Fruit fly (Drosophila melanogaster) whole organism, embryonic: ENCODE data around the gene Tyler.

Experiments used
- Awh ChIP-seq: fragments of 200-800 bp; sonication (Bioruptor generic); IDR thresholded peaks from 2 replicates; pipeline ENCODE4, ENCODE4 v1.3.6; 2022; ENCODE audit warnings: missing biosample characterization, missing genetic modification characterization
- Bgb ChIP-seq: fragments of 200-800 bp; sonication (Bioruptor generic); IDR thresholded peaks from 2 replicates; pipeline ENCODE4 v1.3.6; 2022; ENCODE audit warnings: missing biosample characterization, missing genetic modification characterization; ENCODE audit not compliant: partially characterized antibody
- CG10366 ChIP-seq: fragments of 200-800 bp; sonication (Bioruptor generic); IDR thresholded peaks from 2 replicates; pipeline ENCODE4 v1.3.6; 2022; ENCODE audit warnings: missing biosample characterization, missing genetic modification characterization
- CG12299 ChIP-seq: fragments of 200-800 bp; sonication (Bioruptor generic); optimal IDR thresholded peaks from 2 replicates; lab custom pipeline; 2018; ENCODE audit warnings: missing biosample characterization, mild to moderate bottlenecking, missing genetic modification characterization
- CG12659 ChIP-seq: fragments of 200-800 bp; sonication (Bioruptor generic); optimal IDR thresholded peaks from 3 replicates; lab custom pipeline; 2017; ENCODE audit warnings: mild to moderate bottlenecking, missing biosample characterization, missing genetic modification reagents, missing genetic modification characterization
- CG13287 ChIP-seq: fragments of 200-800 bp; sonication (Bioruptor generic); IDR thresholded peaks from 2 replicates; pipeline ENCODE4 v1.3.6; 2022; ENCODE audit warnings: missing biosample characterization, missing genetic modification characterization; ENCODE audit not compliant: partially characterized antibody
- CG1603 ChIP-seq: fragments of 200-800 bp; sonication (Bioruptor generic); optimal IDR thresholded peaks from 2 replicates; lab custom pipeline; 2019; ENCODE audit warnings: missing biosample characterization, mild to moderate bottlenecking, missing genetic modification characterization, moderate library complexity
- CG17361 ChIP-seq: fragments of 200-800 bp; sonication (Bioruptor generic); IDR thresholded peaks from 3 replicates; pipeline ENCODE4 v1.3.6; 2022; ENCODE audit warnings: missing biosample characterization, missing genetic modification characterization
- CG18262 ChIP-seq: fragments of 200-800 bp; optimal IDR thresholded peaks from 3 replicates; lab custom pipeline; 2019; ENCODE audit warnings: missing biosample characterization, mild to moderate bottlenecking, missing genetic modification characterization, moderate library complexity
- CG18764 ChIP-seq: fragments of 200-800 bp; sonication (Bioruptor generic); optimal IDR thresholded peaks from 3 replicates; lab custom pipeline; 2016; ENCODE audit warnings: missing biosample characterization, missing genetic modification characterization
- CG30020 ChIP-seq: fragments of 200-800 bp; optimal IDR thresholded peaks from 2 replicates; lab custom pipeline; 2019; ENCODE audit warnings: missing biosample characterization, mild to moderate bottlenecking, missing genetic modification characterization, moderate library complexity
- CG4328 ChIP-seq: fragments of 200-800 bp; sonication (Bioruptor generic); optimal IDR thresholded peaks from 3 replicates; lab custom pipeline; 2017; ENCODE audit warnings: missing biosample characterization, missing genetic modification reagents, missing genetic modification characterization
- CG4424 ChIP-seq: fragments of 200-800 bp; sonication (Bioruptor generic); optimal IDR thresholded peaks from 3 replicates; lab custom pipeline; 2016; ENCODE audit warnings: missing biosample characterization, missing genetic modification characterization
- CG4617 ChIP-seq: fragments of 200-800 bp; sonication (Bioruptor generic); optimal IDR thresholded peaks from 3 replicates; lab custom pipeline; 2016; ENCODE audit warnings: missing biosample characterization, missing genetic modification characterization, borderline replicate concordance
- CG7372 ChIP-seq: fragments of 200-800 bp; sonication (Bioruptor generic); IDR thresholded peaks from 2 replicates; pipeline ENCODE4 v1.3.6; 2022; ENCODE audit warnings: missing biosample characterization, missing genetic modification characterization
- CG9727 ChIP-seq: fragments of 200-800 bp; sonication (Bioruptor generic); optimal IDR thresholded peaks from 3 replicates; lab custom pipeline; 2017; ENCODE audit warnings: missing biosample characterization, mild to moderate bottlenecking, missing genetic modification characterization
- CrebB ChIP-seq: fragments of 200-800 bp; sonication (Bioruptor generic); optimal IDR thresholded peaks from 3 replicates; lab custom pipeline; 2018; ENCODE audit warnings: missing biosample characterization, mild to moderate bottlenecking, missing genetic modification characterization
- Dp ChIP-seq: fragments of 200-800 bp; sonication (Bioruptor generic); optimal IDR thresholded peaks from 2 replicates; lab custom pipeline; 2018; ENCODE audit warnings: missing biosample characterization, mild to moderate bottlenecking, missing genetic modification characterization, moderate library complexity
- Dref ChIP-seq: fragments of 200-800 bp; sonication (Bioruptor generic); IDR thresholded peaks from 2 replicates; pipeline ENCODE4 v1.3.6; 2022; ENCODE audit warnings: missing biosample characterization, missing genetic modification characterization
- E2f2 ChIP-seq: fragments of 200-800 bp; sonication (Bioruptor generic); IDR thresholded peaks from 2 replicates; pipeline ENCODE4 v1.3.6; 2022; ENCODE audit warnings: missing biosample characterization, missing genetic modification characterization
- Elba2 ChIP-seq: fragments of 200-800 bp; sonication (Bioruptor generic); optimal IDR thresholded peaks from 3 replicates; lab custom pipeline; 2016; ENCODE audit warnings: missing biosample characterization, missing genetic modification characterization
- Fer3 ChIP-seq: fragments of 200-800 bp; sonication (Bioruptor generic); optimal IDR thresholded peaks from 2 replicates; lab custom pipeline; 2018; ENCODE audit warnings: missing biosample characterization, mild to moderate bottlenecking, missing genetic modification characterization, moderate library complexity
- Hmr ChIP-seq: fragments of 200-800 bp; sonication (Bioruptor generic); optimal IDR thresholded peaks from 3 replicates; lab custom pipeline; 2017; ENCODE audit warnings: mild to moderate bottlenecking, missing biosample characterization, missing genetic modification reagents, missing genetic modification characterization
- Hsf ChIP-seq: fragments of 200-800 bp; sonication (Bioruptor generic); optimal IDR thresholded peaks from 3 replicates; lab custom pipeline; 2016; ENCODE audit warnings: missing biosample characterization, missing genetic modification characterization
- Mes4 ChIP-seq: fragments of 200-800 bp; sonication (Bioruptor generic); optimal IDR thresholded peaks from 2 replicates; lab custom pipeline; 2016; ENCODE audit warnings: missing biosample characterization, missing genetic modification characterization
- Myb ChIP-seq: fragments of 200-800 bp; sonication (Bioruptor generic); optimal IDR thresholded peaks from 2 replicates; lab custom pipeline; 2016; ENCODE audit warnings: missing biosample characterization, missing genetic modification characterization
- Ravus ChIP-seq: fragments of 200-800 bp; sonication (Bioruptor generic); IDR thresholded peaks from 2 replicates; pipeline ENCODE4 v1.3.6; 2022; ENCODE audit warnings: missing biosample characterization, missing genetic modification characterization
- Scr ChIP-seq: fragments of 200-800 bp; sonication (Bioruptor generic); IDR thresholded peaks from 2 replicates; pipeline ENCODE4 v1.3.6; 2022; ENCODE audit warnings: missing biosample characterization, missing genetic modification characterization; ENCODE audit not compliant: partially characterized antibody
- Sin3A ChIP-seq: fragments of >200 bp; optimal IDR thresholded peaks from 2 replicates; lab custom pipeline; 2018
- Sox100B ChIP-seq: fragments of 200-800 bp; sonication (Bioruptor generic); optimal IDR thresholded peaks from 3 replicates; lab custom pipeline; 2018; ENCODE audit warnings: missing biosample characterization, mild to moderate bottlenecking, missing genetic modification characterization
- YL-1 ChIP-seq: fragments of 200-800 bp; sonication (Bioruptor generic); optimal IDR thresholded peaks from 3 replicates; lab custom pipeline; 2017; ENCODE audit warnings: missing biosample characterization, mild to moderate bottlenecking, missing genetic modification characterization
- abd-A ChIP-seq: fragments of 200-800 bp; sonication (Bioruptor generic); optimal IDR thresholded peaks from 3 replicates; lab custom pipeline; 2019; ENCODE audit warnings: missing biosample characterization, mild to moderate bottlenecking, missing genetic modification characterization, moderate library complexity
- dmrt11E ChIP-seq: fragments of 200-800 bp; sonication (Bioruptor generic); optimal IDR thresholded peaks from 3 replicates; lab custom pipeline; 2018; ENCODE audit warnings: missing biosample characterization, mild to moderate bottlenecking, missing genetic modification characterization, moderate library complexity
- dysf ChIP-seq: fragments of 200-800 bp; sonication (Bioruptor generic); IDR thresholded peaks from 3 replicates; pipeline ENCODE4 v1.3.6; 2022; ENCODE audit warnings: missing biosample characterization, missing genetic modification characterization
- hbn ChIP-seq: fragments of 200-800 bp; sonication (Bioruptor generic); IDR thresholded peaks from 2 replicates; pipeline ENCODE4 v1.3.6; 2022; ENCODE audit warnings: missing biosample characterization, missing genetic modification characterization; ENCODE audit not compliant: partially characterized antibody
- jigr1 ChIP-seq: fragments of 200-800 bp; sonication (Bioruptor generic); IDR thresholded peaks from 3 replicates; pipeline ENCODE4 v1.3.6; 2022; ENCODE audit warnings: missing biosample characterization, missing genetic modification characterization
- knrl ChIP-seq: fragments of 200-800 bp; sonication (Bioruptor generic); IDR thresholded peaks from 3 replicates; pipeline ENCODE4 v1.3.6; 2022; ENCODE audit warnings: missing biosample characterization, missing genetic modification characterization; ENCODE audit not compliant: partially characterized antibody
- mld ChIP-seq: fragments of 200-800 bp; sonication (Bioruptor generic); IDR thresholded peaks from 3 replicates; pipeline ENCODE4 v1.3.6; 2022; ENCODE audit warnings: missing biosample characterization, missing genetic modification characterization; ENCODE audit not compliant: partially characterized antibody
- nmo ChIP-seq: fragments of 200-800 bp; sonication (Bioruptor generic); optimal IDR thresholded peaks from 2 replicates; lab custom pipeline; 2018; ENCODE audit warnings: missing biosample characterization, mild to moderate bottlenecking, missing genetic modification characterization, moderate library complexity
- oc ChIP-seq: fragments of 200-800 bp; sonication (Bioruptor generic); optimal IDR thresholded peaks from 2 replicates; lab custom pipeline; 2018; ENCODE audit warnings: missing biosample characterization, mild to moderate bottlenecking, missing genetic modification characterization, moderate library complexity
- p53 ChIP-seq: fragments of 200-800 bp; sonication (Bioruptor generic); optimal IDR thresholded peaks from 2 replicates; lab custom pipeline; 2016; ENCODE audit warnings: missing biosample characterization, missing genetic modification characterization
- pzg ChIP-seq: fragments of 200-800 bp; sonication (Bioruptor generic); optimal IDR thresholded peaks from 3 replicates; lab custom pipeline; 2018; ENCODE audit warnings: missing biosample characterization, mild to moderate bottlenecking, missing genetic modification characterization, moderate library complexity
- sc ChIP-seq, 3 experiments: fragments of >200 bp in 2 of 3; fragments of 200-800 bp in 1 of 3; sonication (Bioruptor generic) in 1 of 3; optimal IDR thresholded peaks; 2 replicates in 2 of 3; 3 replicates in 1 of 3; lab custom pipeline; 2017; ENCODE audit warnings: mild to moderate bottlenecking in 1 of 3, missing biosample characterization in 1 of 3, missing genetic modification characterization in 1 of 3, missing genetic modification reagents in 1 of 3
- sd ChIP-seq: fragments of 200-800 bp; sonication (Bioruptor generic); optimal IDR thresholded peaks from 3 replicates; lab custom pipeline; 2018; ENCODE audit warnings: missing biosample characterization, mild to moderate bottlenecking, missing genetic modification characterization, moderate library complexity
- slbo ChIP-seq: fragments of 200-800 bp; sonication (Bioruptor generic); IDR thresholded peaks from 2 replicates; pipeline ENCODE4 v1.3.6; 2022; ENCODE audit warnings: missing biosample characterization, missing genetic modification characterization
- tio ChIP-seq: fragments of 200-800 bp; sonication (Bioruptor generic); optimal IDR thresholded peaks from 2 replicates; lab custom pipeline; 2017; ENCODE audit warnings: missing biosample characterization, missing genetic modification characterization, inconsistent platforms
- vnd ChIP-seq: fragments of 200-800 bp; sonication (Bioruptor generic); IDR thresholded peaks from 3 replicates; pipeline ENCODE4 v1.3.6; 2022; ENCODE audit warnings: missing biosample characterization, missing genetic modification characterization; ENCODE audit not compliant: partially characterized antibody
- zf30C ChIP-seq: fragments of 200-800 bp; sonication (Bioruptor generic); optimal IDR thresholded peaks from 3 replicates; lab custom pipeline; 2018; ENCODE audit warnings: missing biosample characterization, mild to moderate bottlenecking, missing genetic modification characterization

The Tyler gene

dm6 chrX:19645873-19646541 is 34.7 kb downstream of the Tyler start, which contains the start of gene Arp10 (continued):
- TF ChIP-seq CG12299 (tag; lab: Kevin White, UChicago) (no peak), YL-1 (GFP tag; lab: Kevin White, UChicago) (peak; percentile 18), CrebB (tag; lab: Kevin White, UChicago) (no peak), CG4328 (GFP tag; lab: Kevin White, UChicago) (no peak), CG7372 (no peak), mld (GFP tag; lab: Robert Waterston, UW) (no peak), p53 (GFP tag; lab: Kevin White, UChicago) (no peak), CG17361 (GFP tag; lab: Robert Waterston, UW) (0 out of 3 replicates have a peak, but pooled peaks have one; percentile 35), pzg (GFP tag; lab: Kevin White, UChicago) (peak; percentile 59), Myb (GFP tag; lab: Kevin White, UChicago) (peak; percentile 37), Fer3 (tag; lab: Kevin White, UChicago) (peak; percentile 29), dmrt11E (tag; lab: Kevin White, UChicago) (peak; percentile 26), zf30C (peak; percentile 58), Scr (peak; percentile 51), hbn (0 out of 2 replicates have a peak, but pooled peaks have one; percentile 31), CG4617 (GFP tag; lab: Kevin White, UChicago) (peak; percentile 39), oc (tag; lab: Kevin White, UChicago) (no peak), CG10366 (GFP tag; lab: Robert Waterston, UW) (no peak), CG1603 (tag; lab: Kevin White, UChicago) (peak; percentile 64), CG13287 (GFP tag; lab: Robert Waterston, UW) (peak; percentile 67), CG30020 (tag; lab: Kevin White, UChicago) (peak; percentile 88), Ravus (GFP tag; lab: Robert Waterston, UW) (no peak), E2f2 (GFP tag; lab: Robert Waterston, UW) (peak; percentile 75), Sin3A (lab: Kevin White, UChicago) (peak; percentile 40), Mes4 (no peak), CG9727 (GFP tag; lab: Kevin White, UChicago) (peak; percentile 18), Awh (GFP tag; lab: Robert Waterston, UW) (no peak), Hsf (GFP tag; lab: Kevin White, UChicago) (peak; percentile 22), vnd (GFP tag; lab: Robert Waterston, UW) (no peak), Dref (GFP tag; lab: Robert Waterston, UW) (peak; percentile 71), Bgb (GFP tag; lab: Robert Waterston, UW) (peak; percentile 43; the same call in 1 of the 2 replicates), CG18262 (tag; lab: Kevin White, UChicago) (peak; percentile 13), Dp (peak; percentile 57), CG4424 (GFP tag; lab: Kevin White, UChicago) (peak; percentile 1), nmo (peak; percentile 25), Elba2 (GFP tag; lab: Kevin White, UChicago) (peak; percentile 56), CG12659 (GFP tag; lab: Kevin White, UChicago) (peak; percentile 47), jigr1 (GFP tag; lab: Robert Waterston, UW) (no peak), tio (GFP tag; lab: Kevin White, UChicago) (no peak), CG18764 (GFP tag; lab: Kevin White, UChicago) (peak; percentile 15), sc (optimal IDR thresholded peaks at IDR 0.05; lab: Kevin White, UChicago) (no peak), sc (GFP tag; optimal IDR thresholded peaks at IDR 0.05; lab: Kevin White, UChicago) (no peak), sd (tag; lab: Kevin White, UChicago) (no peak), Hmr (GFP tag; lab: Kevin White, UChicago) (no peak), slbo (GFP tag; lab: Robert Waterston, UW) (peak; percentile 9; the same call in 1 of the 2 replicates), abd-A (no peak), Sox100B (GFP tag; lab: Kevin White, UChicago) (no peak), knrl (GFP tag; lab: Robert Waterston, UW) (peak; percentile 46; the same call in 2 of the 3 replicates), dysf (0 out of 3 replicates have a peak, but pooled peaks have one; percentile 6)
